Worm (Caenorhabditis elegans) whole organism, young adult: Measurements from ENCODE around the gene plpp-1.3.

Experiments
- ccch-3 ChIP-seq: fragments of 200-800 bp; sonication (Bioruptor generic); optimal IDR thresholded peaks from 2 replicates; lab custom pipeline; 2018; ENCODE audit warnings: mild to moderate bottlenecking, missing genetic modification characterization, missing compliant biosample characterization
- dpl-1 ChIP-seq: fragments of 150-350 bp; optimal IDR thresholded peaks from 2 replicates; lab custom pipeline; 2014; ENCODE audit warnings: missing biosample characterization, missing genetic modification reagents, missing genetic modification characterization
- hlh-26 ChIP-seq: fragments of 200-800 bp; sonication (Bioruptor generic); conservative IDR thresholded peaks from 2 replicates; pipeline ENCODE4 v1.3.6; 2022; ENCODE audit warnings: missing genetic modification reagents, missing genetic modification characterization, missing compliant biosample characterization
- lsy-27 ChIP-seq: sonication (generic microtip); optimal IDR thresholded peaks from 2 replicates; lab custom pipeline; 2017; ENCODE audit warnings: missing genetic modification characterization, mild to moderate bottlenecking, missing compliant biosample characterization, antibody characterized with exemption, missing genotype, borderline replicate concordance; ENCODE audit not compliant: insufficient read depth

- TF ChIP-seq hlh-26 (no peak), lsy-27 (tag; lab: Kevin White, UChicago) (no peak), dpl-1 (GFP tag; lab: Kevin White, UChicago) (no peak), ccch-3 (GFP tag; lab: Kevin White, UChicago) (no peak)
Observed at ce11 chrX:10727696-10728095, 32.6 kb downstream of the plpp-1.3 start.
